Worm (Caenorhabditis elegans): ENCODE results near the gene K02D10.8.

DNA sequence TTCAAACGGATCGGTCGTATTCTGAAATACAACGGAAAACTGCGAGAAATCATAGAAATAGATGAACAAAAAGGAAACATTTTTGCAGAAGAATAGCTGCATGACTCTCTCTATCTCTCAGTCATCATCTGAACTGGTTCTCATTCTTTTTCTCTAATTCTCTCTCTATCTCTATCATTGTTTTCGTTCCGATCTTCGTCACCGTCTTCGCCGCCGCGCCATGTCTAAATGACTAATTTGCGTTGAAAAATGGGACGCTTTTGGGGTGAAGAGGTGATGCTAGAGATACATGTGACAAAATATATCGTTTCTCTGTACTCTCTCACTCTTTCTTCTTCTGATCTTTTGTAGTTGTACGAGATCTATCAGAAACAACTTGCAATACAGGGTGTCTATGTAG lies 5.7 kb upstream of the K02D10.8 start:
- TF ChIP-seq ccch-3 (GFP tag; optimal IDR thresholded peaks at IDR 0.05) (no peak), ztf-18 (tag; optimal IDR thresholded peaks at IDR 0.05) (no peak), tbx-9 (tag; optimal IDR thresholded peaks at IDR 0.05; ENCODE audit: borderline replicate concordance) (no peak), ztf-28 (GFP tag; IDR thresholded peaks at IDR 0.05) (no peak), nfya-1 (tag; optimal IDR thresholded peaks at IDR 0.05; ENCODE audit: borderline replicate concordance, insufficient read depth) (no peak)

All from whole organism, young adult.